Worm (Caenorhabditis elegans) whole organism, L4 larva: ENCODE results near the gene snu-13.
A peak's percentile ranks its signal among the peaks of the same experiment; 100 is the strongest.

Experiments
- R02D3.7 ChIP-seq: fragments of 150-350 bp; sonication (generic microtip); optimal IDR thresholded peaks from 3 replicates; lab custom pipeline; 2014; ENCODE audit warnings: missing biosample characterization, missing genetic modification characterization
- ZK546.5 ChIP-seq, 2 experiments: sonication (generic microtip); optimal IDR thresholded peaks; 2 replicates each; lab custom pipeline; 2017; ENCODE audit warnings: missing biosample characterization in 2 of 2, missing genetic modification characterization in 2 of 2
- aha-1 ChIP-seq: fragments of 150-350 bp; peaks from one replicate; lab custom pipeline; 2014; ENCODE audit warnings: missing biosample characterization, missing genetic modification characterization
- ceh-20 ChIP-seq: fragments of 200-800 bp; sonication (Bioruptor generic); IDR thresholded peaks from 2 replicates; pipeline ENCODE4 v1.3.6; 2022; ENCODE audit warnings: missing genetic modification reagents, missing genetic modification characterization, missing compliant biosample characterization
- ctbp-1 ChIP-seq: fragments of 200-800 bp; sonication (Bioruptor generic); IDR thresholded peaks from 2 replicates; pipeline ENCODE4 v1.3.6; 2022; ENCODE audit warnings: missing genetic modification reagents, missing genetic modification characterization, missing compliant biosample characterization
- dmd-8 ChIP-seq: fragments of 200-800 bp; sonication (Bioruptor generic); IDR thresholded peaks from 2 replicates; pipeline ENCODE4 v1.3.6; 2022; ENCODE audit warnings: missing genetic modification characterization, missing compliant biosample characterization
- dve-1 ChIP-seq: sonication (generic microtip); optimal IDR thresholded peaks from 2 replicates; lab custom pipeline; 2017; ENCODE audit warnings: antibody characterized with exemption, mild to moderate bottlenecking, missing genetic modification characterization, missing compliant biosample characterization; ENCODE audit not compliant: insufficient read depth
- hlh-30 ChIP-seq: sonication (generic microtip); optimal IDR thresholded peaks from 2 replicates; lab custom pipeline; 2017; ENCODE audit warnings: antibody characterized with exemption, mild to moderate bottlenecking, missing genetic modification characterization, missing compliant biosample characterization; ENCODE audit not compliant: insufficient read depth
- lim-7 ChIP-seq: fragments of 200-800 bp; sonication (Bioruptor generic); IDR thresholded peaks from 2 replicates; pipeline ENCODE4 v1.3.6; 2022; ENCODE audit warnings: missing genetic modification characterization, missing compliant biosample characterization
- lin-13 ChIP-seq: fragments of 150-350 bp; optimal IDR thresholded peaks from 2 replicates; lab custom pipeline; 2014; ENCODE audit warnings: missing biosample characterization, missing genetic modification reagents, missing genetic modification characterization
- nhr-6 ChIP-seq: fragments of 150-350 bp; optimal IDR thresholded peaks from 2 replicates; lab custom pipeline; 2014; ENCODE audit warnings: missing biosample characterization, missing genetic modification characterization
- php-3 ChIP-seq: fragments of 200-800 bp; sonication (Bioruptor generic); IDR thresholded peaks from 2 replicates; pipeline ENCODE4 v1.3.6; 2022; ENCODE audit warnings: missing genetic modification reagents, missing genetic modification characterization, missing compliant biosample characterization
- unc-62 ChIP-seq, 3 experiments: fragments of 150-350 bp in 1 of 3; sonication (generic microtip); optimal IDR thresholded peaks in 2 of 3; peaks in 1 of 3; 1 replicate in 1 of 3; 2 replicates in 2 of 3; lab custom pipeline; 2014 to 2017; ENCODE audit warnings: missing biosample characterization in 3 of 3, missing genetic modification characterization in 3 of 3, missing genetic modification reagents in 3 of 3, missing genotype in 1 of 3
- ztf-11 ChIP-seq: fragments of 150-350 bp; optimal IDR thresholded peaks from 2 replicates; lab custom pipeline; 2014; ENCODE audit warnings: missing biosample characterization, missing genetic modification characterization

Gene snu-13

ce11 chrII:10621965-10622364, 36.5 kb downstream of the snu-13 start, which contains the start of gene cutl-9:
Gene cutl-9, plus strand, starts transcription at chrII:10622265.
- TF ChIP-seq nhr-6 (tag; lab: Kevin White, UChicago): no peak
- TF ChIP-seq lin-13 (GFP tag; lab: Kevin White, UChicago): no peak
- no peak for TF ChIP-seq R02D3.7
- TF ChIP-seq ctbp-1: no peak
- no peak for TF ChIP-seq dve-1 (tag; lab: Kevin White, UChicago)
- no peak for TF ChIP-seq ztf-11 (tag; lab: Kevin White, UChicago)
- TF ChIP-seq php-3: no peak
- no peak for TF ChIP-seq ceh-20
- no peak for TF ChIP-seq ZK546.5 (tag; optimal IDR thresholded peaks at IDR 0.05; lab: Kevin White, UChicago)

DNA sequence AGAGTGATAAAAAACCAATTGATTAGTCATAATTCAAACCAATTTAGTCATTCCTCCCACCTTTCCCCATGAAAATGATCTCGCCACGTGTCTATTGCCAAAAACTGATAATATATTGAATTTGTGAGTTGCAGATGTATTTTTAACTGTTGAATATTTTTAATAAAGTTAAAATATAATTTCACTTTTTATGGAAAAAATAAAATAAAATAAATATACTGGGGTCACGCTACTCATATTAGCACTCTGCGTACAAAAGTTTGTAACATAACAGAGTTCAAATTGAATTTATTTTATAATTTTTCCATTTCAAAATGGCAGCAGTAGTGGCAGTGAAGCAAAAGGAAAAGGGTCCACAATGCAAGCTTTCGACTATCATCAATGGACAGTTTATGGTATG, 40.3 kb downstream of the snu-13 start, which contains the start of gene C14A4.13:
TSS of gene C14A4.13 (plus strand) at position 301 of the 400 bp plus-strand sequence.
- TF ChIP-seq hlh-30 (tag; lab: Kevin White, UChicago) (no peak), aha-1 (tag; lab: Kevin White, UChicago) (peak; percentile 48)

DNA sequence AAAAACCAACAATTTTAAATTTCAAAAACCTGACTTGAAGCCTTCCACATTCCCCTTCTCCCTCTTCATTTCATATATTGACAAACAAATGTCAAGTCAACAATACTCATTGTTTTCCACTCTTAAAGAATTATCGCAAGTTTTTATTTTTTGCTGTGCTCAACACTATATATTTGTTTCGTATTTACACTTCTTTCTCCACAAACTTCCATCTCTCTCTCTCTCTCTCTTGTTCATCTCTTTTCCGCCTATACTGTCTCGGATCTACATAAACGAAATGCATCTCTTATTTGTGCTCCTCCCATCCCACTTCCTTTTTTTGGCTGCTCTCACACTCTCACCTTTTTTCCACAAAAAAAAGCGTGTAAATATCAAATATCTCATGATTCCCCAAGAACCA, 45.7 kb downstream of the snu-13 start, which contains the start of gene C14A4.12:
TSS of gene C14A4.12 (plus strand) at position 301 of the 400 bp plus-strand sequence.
- TF ChIP-seq ceh-20 (no peak), aha-1 (tag; lab: Kevin White, UChicago) (peak; percentile 54), dmd-8 (no peak)

DNA sequence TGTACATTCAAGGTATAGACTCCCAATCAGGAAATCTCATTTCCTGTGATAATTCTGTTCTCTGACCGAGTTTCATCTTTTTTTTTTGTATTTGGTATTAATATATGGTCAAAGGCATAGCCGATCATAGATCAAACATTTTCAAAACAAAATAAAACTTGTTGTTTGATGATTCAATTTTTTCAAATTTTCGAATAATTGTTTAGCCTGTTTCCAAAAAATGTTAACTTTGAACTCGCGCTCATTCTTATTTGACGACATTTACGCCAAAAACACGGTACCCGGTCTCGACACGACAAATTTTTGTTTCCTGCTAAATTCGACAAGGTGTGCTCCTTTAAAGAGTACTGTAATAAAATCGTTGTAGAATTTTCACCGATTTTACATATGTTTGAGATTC, 49.6 kb downstream of the snu-13 start:
- TF ChIP-seq lim-7 (GFP tag; lab: Robert Waterston, UW) (no peak), unc-62 (GFP tag; optimal IDR thresholded peaks at IDR 0.05 in 1 of 2; lab: Kevin White, UChicago) (peak in 1 of 2 experiments; percentile 95), unc-62 (tag; optimal IDR thresholded peaks at IDR 0.05; lab: Kevin White, UChicago) (no peak)
